Fruit fly (Drosophila melanogaster): ENCODE results near the gene CG5001.

CG5001 gene

DNA sequence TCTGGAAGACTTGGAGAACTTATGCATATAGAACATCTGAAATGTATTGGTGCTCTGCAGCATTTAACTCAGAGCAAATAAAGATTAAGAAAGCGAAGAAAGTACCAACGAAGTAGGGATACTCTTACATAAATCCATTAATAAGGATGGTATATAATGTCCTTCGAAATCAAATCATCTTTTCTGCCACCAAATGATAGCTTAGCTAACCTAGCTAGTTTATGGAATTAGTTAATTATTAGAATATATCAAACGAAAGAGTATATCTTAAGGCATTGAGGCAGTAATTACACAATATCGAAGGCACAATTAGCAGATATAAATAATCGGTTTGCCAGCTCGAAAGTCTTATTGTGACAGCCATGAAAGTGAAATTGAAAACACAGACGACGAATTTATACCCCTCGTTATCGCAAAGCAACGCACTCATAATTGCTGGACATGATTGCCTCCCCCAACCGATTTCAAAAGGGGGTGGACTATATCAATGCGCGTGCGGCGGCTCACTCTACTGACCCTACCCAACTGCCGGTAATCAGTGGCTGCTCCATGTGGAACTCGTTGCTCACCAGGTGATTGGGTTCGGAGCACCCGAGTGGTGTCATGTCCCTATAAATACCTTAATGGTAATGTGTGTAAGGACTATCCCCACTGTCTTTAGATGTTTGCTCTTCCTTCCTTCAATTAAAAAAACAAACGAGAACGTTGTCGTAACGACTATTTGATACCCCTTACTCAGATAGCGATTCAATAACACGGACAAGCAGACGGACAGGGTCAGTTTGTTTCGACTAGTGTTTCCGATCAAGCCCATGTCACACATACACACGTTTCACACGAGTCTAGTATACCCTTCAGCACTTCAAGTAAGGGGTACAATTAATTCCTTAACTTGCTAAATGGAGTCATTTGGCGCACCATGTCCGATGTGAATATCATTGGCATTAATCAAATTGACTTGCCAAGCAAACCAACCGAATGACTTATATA lies 40.9 kb upstream of the CG5001 start (continued):
- TF ChIP-seq CkIIα-i1 (GFP tag; IDR thresholded peaks at IDR 0.05) (no peak), CG10274 (GFP tag; optimal IDR thresholded peaks at IDR 0.05) (peak; percentile 28), CG1603 (tag; optimal IDR thresholded peaks at IDR 0.05) (peak; percentile 78), nerfin-2 (GFP tag; IDR thresholded peaks at IDR 0.05; ENCODE audit: partially characterized antibody) (no peak), CG4404 (GFP tag; IDR thresholded peaks at IDR 0.05) (0 out of 2 replicates have a peak, but pooled peaks have one; percentile 27), stc (GFP tag; IDR thresholded peaks at IDR 0.05) (peak; percentile 23; the same call in 1 of the 2 replicates), CG4854 (GFP tag; optimal IDR thresholded peaks at IDR 0.05) (peak; percentile 24), abd-A (tag; optimal IDR thresholded peaks at IDR 0.05) (no peak), CG18599 (GFP tag; optimal IDR thresholded peaks at IDR 0.05) (peak; percentile 75), Bdp1 (GFP tag; optimal IDR thresholded peaks at IDR 0.05) (no peak), Lpt (GFP tag; optimal IDR thresholded peaks at IDR 0.05) (no peak), CG42726 (GFP tag; IDR thresholded peaks at IDR 0.05; ENCODE audit: partially characterized antibody) (no peak), CG2875 (GFP tag; optimal IDR thresholded peaks at IDR 0.05) (peak; percentile 25), Sry-β (GFP tag; optimal IDR thresholded peaks at IDR 0.05) (no peak), CG16815 (GFP tag; optimal IDR thresholded peaks at IDR 0.05) (peak; percentile 30), HLH3B (GFP tag; IDR thresholded peaks at IDR 0.05) (peak; percentile 43), danr (GFP tag; IDR thresholded peaks at IDR 0.05) (no peak), ERR (GFP tag; optimal IDR thresholded peaks at IDR 0.05) (no peak), CG11504 (tag; optimal IDR thresholded peaks at IDR 0.05) (no peak), sug (tag; optimal IDR thresholded peaks at IDR 0.05) (peak; percentile 41), Blimp-1 (GFP tag; optimal IDR thresholded peaks at IDR 0.05) (peak; percentile 72), Bteb2 (GFP tag; optimal IDR thresholded peaks at IDR 0.05) (no peak), mld (GFP tag; IDR thresholded peaks at IDR 0.05; ENCODE audit: partially characterized antibody) (no peak), CG7556 (GFP tag; optimal IDR thresholded peaks at IDR 0.05) (peak; percentile 28), chif (GFP tag; optimal IDR thresholded peaks at IDR 0.05) (peak; percentile 30 to 40), en (GFP tag; optimal IDR thresholded peaks at IDR 0.05) (no peak), Eip74EF (GFP tag; optimal IDR thresholded peaks at IDR 0.05) (peak in 1 of 2 experiments; percentile 40), hb (GFP tag; IDR thresholded peaks at IDR 0.05; ENCODE audit: partially characterized antibody) (no peak), CG12659 (GFP tag; optimal IDR thresholded peaks at IDR 0.05) (peak; percentile 23), CG6854 (GFP tag; optimal IDR thresholded peaks at IDR 0.05) (no peak), CG15269 (tag; optimal IDR thresholded peaks at IDR 0.05) (peak; percentile 54), Spps (tag; optimal IDR thresholded peaks at IDR 0.05) (no peak), toy (GFP tag; IDR thresholded peaks at IDR 0.05) (no peak), slou (GFP tag; optimal IDR thresholded peaks at IDR 0.05) (no peak), CG7928 (GFP tag; optimal IDR thresholded peaks at IDR 0.05) (no peak), wdn (GFP tag; IDR thresholded peaks at IDR 0.05) (no peak), org-1 (GFP tag; optimal IDR thresholded peaks at IDR 0.05) (peak; percentile 37), CoRest (tag; optimal IDR thresholded peaks at IDR 0.05) (peak; percentile 60), Side (GFP tag; optimal IDR thresholded peaks at IDR 0.05) (no peak), H2.0 (GFP tag; IDR thresholded peaks at IDR 0.05) (no peak), pzg (GFP tag; optimal IDR thresholded peaks at IDR 0.05) (no peak), Nf-YB (GFP tag; optimal IDR thresholded peaks at IDR 0.05) (no peak), insv (GFP tag; optimal IDR thresholded peaks at IDR 0.05) (no peak), tgo (GFP tag; IDR thresholded peaks at IDR 0.05) (peak; percentile 49; the same call in 2 of the 3 replicates), E2f2 (GFP tag; IDR thresholded peaks at IDR 0.05) (no peak; the same call in 1 of the 2 replicates), Dfd (GFP tag; optimal IDR thresholded peaks at IDR 0.05) (no peak), CG7745 (tag; optimal IDR thresholded peaks at IDR 0.05) (no peak)

Measured in whole organism, embryonic.